Worm (Caenorhabditis elegans): ENCODE measurements around the gene F02D10.6.

F02D10.6 gene

DNA sequence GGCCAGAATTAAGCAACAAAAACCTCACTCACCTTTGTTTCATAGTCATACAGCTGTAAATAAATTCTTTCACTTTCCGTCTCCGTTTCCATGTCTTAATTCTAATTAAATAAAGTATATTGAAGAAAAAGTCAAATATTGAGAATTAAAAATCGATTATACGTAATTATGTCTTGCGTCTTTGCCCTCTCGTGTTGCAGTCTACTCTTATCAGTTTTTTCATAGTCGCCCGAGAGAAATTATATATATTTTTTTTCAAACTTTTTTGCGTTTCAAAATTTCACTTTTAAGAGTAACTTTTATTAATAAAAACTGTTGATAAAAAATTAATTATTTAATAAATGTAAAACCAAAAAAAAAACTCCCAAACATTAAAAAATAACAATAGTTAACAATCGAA lies 5.0 kb upstream of the F02D10.6 start, which contains the start of gene flr-1:
Gene flr-1, minus strand, starts transcription at position 101 of the 400 bp plus-strand sequence.
- TF ChIP-seq lim-6 (tag; optimal IDR thresholded peaks at IDR 0.05) (no peak), ref-2 (tag; optimal IDR thresholded peaks at IDR 0.05) (no peak), sox-2 (GFP tag; IDR thresholded peaks at IDR 0.05) (no peak), lin-11 (tag; optimal IDR thresholded peaks at IDR 0.05) (no peak), ztf-16 (tag; optimal IDR thresholded peaks at IDR 0.05) (no peak), hlh-8 (tag; optimal IDR thresholded peaks at IDR 0.05) (no peak), fkh-6 (tag; optimal IDR thresholded peaks at IDR 0.05) (no peak), C38D4.7 (GFP tag; optimal IDR thresholded peaks at IDR 0.05) (no peak), ceh-45 (GFP tag; IDR thresholded peaks at IDR 0.05) (no peak), ceh-18 (tag; optimal IDR thresholded peaks at IDR 0.05) (no peak), ceh-19 (GFP tag; optimal IDR thresholded peaks at IDR 0.05) (no peak), ceh-24 (tag; optimal IDR thresholded peaks at IDR 0.05) (no peak), ceh-31 (tag; optimal IDR thresholded peaks at IDR 0.05) (no peak), ceh-22 (tag; optimal IDR thresholded peaks at IDR 0.05) (no peak), ceh-6 (GFP tag; optimal IDR thresholded peaks at IDR 0.05) (no peak), ama-1 (optimal IDR thresholded peaks at IDR 0.05) (no peak), pag-3 (tag; optimal IDR thresholded peaks at IDR 0.05; ENCODE audit: borderline replicate concordance) (no peak), K09A11.1 (tag; optimal IDR thresholded peaks at IDR 0.05; ENCODE audit: insufficient read depth) (no peak), hlh-15 (tag; optimal IDR thresholded peaks at IDR 0.05) (no peak), ceh-34 (tag; optimal IDR thresholded peaks at IDR 0.05) (no peak)

DNA sequence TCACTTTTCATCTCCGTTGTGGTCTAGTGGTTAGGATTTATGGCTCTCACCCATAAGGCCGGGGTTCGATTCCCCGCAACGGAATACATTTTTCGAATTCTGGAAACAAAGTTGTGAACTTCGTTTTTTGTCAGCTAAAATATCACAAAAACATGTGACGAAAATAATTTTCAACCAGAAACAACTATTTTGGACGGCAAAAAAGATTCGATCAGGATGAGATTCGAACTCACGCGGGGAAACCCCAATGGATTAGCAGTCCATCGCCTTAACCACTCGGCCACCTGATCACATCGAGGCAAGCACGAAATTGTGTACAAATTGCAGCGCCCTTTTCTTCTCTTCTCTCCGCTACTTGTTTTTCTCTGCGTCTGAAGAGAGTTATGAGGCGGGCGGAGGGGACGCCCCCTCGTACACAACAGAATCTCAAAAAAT lies 2.8 kb downstream of the F02D10.6 start:
- peak; percentile 60 for TF ChIP-seq nhr-232 (tag; optimal IDR thresholded peaks at IDR 0.05)
- TF ChIP-seq ceh-18 (tag; optimal IDR thresholded peaks at IDR 0.05) = peak; percentile 66
- TF ChIP-seq C38D4.7 (GFP tag; optimal IDR thresholded peaks at IDR 0.05) = peak; percentile 47
- peak; percentile 47 for TF ChIP-seq npax-4 (tag; optimal IDR thresholded peaks at IDR 0.05)
- TF ChIP-seq ref-2 (tag; optimal IDR thresholded peaks at IDR 0.05) = peak; percentile 26
- TF ChIP-seq syd-9 (tag; optimal IDR thresholded peaks at IDR 0.05) = peak; percentile 56
- peak; percentile 35 for TF ChIP-seq ceh-31 (tag; optimal IDR thresholded peaks at IDR 0.05)
- TF ChIP-seq ztf-16 (tag; optimal IDR thresholded peaks at IDR 0.05) = peak; percentile 70
- TF ChIP-seq sox-2 (GFP tag; IDR thresholded peaks at IDR 0.05) = 0 out of 2 replicates have a peak, but pooled peaks have one; percentile 8
- TF ChIP-seq unc-42 (tag; optimal IDR thresholded peaks at IDR 0.05) = peak; percentile 46
- TF ChIP-seq che-1 (tag; optimal IDR thresholded peaks at IDR 0.05) = peak; percentile 72
- TF ChIP-seq dve-1 (tag; optimal IDR thresholded peaks at IDR 0.05) = peak; percentile 64
- TF ChIP-seq hlh-13 (GFP tag; optimal IDR thresholded peaks at IDR 0.05) = peak; percentile 47
- peak; percentile 28 for TF ChIP-seq ceh-34 (tag; optimal IDR thresholded peaks at IDR 0.05)
- TF ChIP-seq ets-4 (tag; optimal IDR thresholded peaks at IDR 0.05) = peak; percentile 34
- peak; percentile 74 for TF ChIP-seq C08G9.2 (tag; optimal IDR thresholded peaks at IDR 0.05)
- peak; percentile 73 for TF ChIP-seq gmeb-2 (tag; optimal IDR thresholded peaks at IDR 0.05)
- TF ChIP-seq unc-86 (tag; optimal IDR thresholded peaks at IDR 0.05) = peak; percentile 64
- peak; percentile 60 for TF ChIP-seq dmd-4 (tag; optimal IDR thresholded peaks at IDR 0.05; ENCODE audit: borderline replicate concordance)
- peak; percentile 81 for TF ChIP-seq ceh-19 (GFP tag; optimal IDR thresholded peaks at IDR 0.05)
- TF ChIP-seq elt-2 (tag; optimal IDR thresholded peaks at IDR 0.05) = peak; percentile 66
- peak; percentile 7 for TF ChIP-seq hlh-15 (tag; optimal IDR thresholded peaks at IDR 0.05)
- peak; percentile 75 for TF ChIP-seq pha-2 (tag; optimal IDR thresholded peaks at IDR 0.05)
- peak; percentile 73 for TF ChIP-seq ceh-6 (GFP tag; optimal IDR thresholded peaks at IDR 0.05)
- TF ChIP-seq Y22D7AL.16 (tag; optimal IDR thresholded peaks at IDR 0.05) = peak; percentile 13
- TF ChIP-seq ceh-45 (GFP tag; IDR thresholded peaks at IDR 0.05) = peak; percentile 70
- peak; percentile 63 for TF ChIP-seq tbx-2 (tag; optimal IDR thresholded peaks at IDR 0.05)
- TF ChIP-seq rnt-1 (tag; optimal IDR thresholded peaks at IDR 0.05) = peak; percentile 53
- peak; percentile 45 for TF ChIP-seq T23F11.4 (GFP tag; optimal IDR thresholded peaks at IDR 0.05)
- peak; percentile 74 for TF ChIP-seq madf-2 (tag; optimal IDR thresholded peaks at IDR 0.05)
- peak; percentile 45 for TF ChIP-seq ceh-24 (tag; optimal IDR thresholded peaks at IDR 0.05)
- peak; percentile 33 for TF ChIP-seq ceh-2 (tag; optimal IDR thresholded peaks at IDR 0.05)
- peak; percentile 63 for TF ChIP-seq ttx-3 (tag; optimal IDR thresholded peaks at IDR 0.05)
- peak; percentile 54 for TF ChIP-seq ceh-14 (tag; optimal IDR thresholded peaks at IDR 0.05)
- peak; percentile 26 for TF ChIP-seq mec-3 (tag; optimal IDR thresholded peaks at IDR 0.05; ENCODE audit: borderline replicate concordance)
- peak; percentile 70 for TF ChIP-seq pat-9 (tag; optimal IDR thresholded peaks at IDR 0.05)
- peak; percentile 62; the same call in 1 of the 2 replicates for TF ChIP-seq unc-3 (GFP tag; conservative IDR thresholded peaks at IDR 0.05)
- TF ChIP-seq unc-3 (tag; optimal IDR thresholded peaks at IDR 0.05) = peak; percentile 41
- TF ChIP-seq F13H6.1 (tag; optimal IDR thresholded peaks at IDR 0.05) = peak; percentile 57
- TF ChIP-seq nfya-1 (tag; optimal IDR thresholded peaks at IDR 0.05) = peak; percentile 28
- TF ChIP-seq hlh-8 (tag; optimal IDR thresholded peaks at IDR 0.05) = peak; percentile 0
- TF ChIP-seq fax-1 (tag; optimal IDR thresholded peaks at IDR 0.05) = peak; percentile 45
